Fruit fly (Drosophila melanogaster) whole organism, pupa: ENCODE data around the gene Cbp20.

Source experiments
- CG10348 ChIP-seq: fragments of 200-800 bp; sonication (Bioruptor generic); IDR thresholded peaks from 2 replicates; pipeline ENCODE4 v1.3.6; 2022; ENCODE audit warnings: missing biosample characterization, missing genetic modification characterization
- CG12605 ChIP-seq: fragments of 200-800 bp; sonication (Bioruptor generic); IDR thresholded peaks from 2 replicates; pipeline ENCODE4 v1.3.6; 2022; ENCODE audit warnings: missing biosample characterization, missing genetic modification characterization
- CG14655 ChIP-seq: fragments of 200-800 bp; sonication (Bioruptor generic); optimal IDR thresholded peaks from 3 replicates; lab custom pipeline; 2017; ENCODE audit warnings: mild to moderate bottlenecking, missing biosample characterization, missing genetic modification reagents, missing genetic modification characterization
- CG17806 ChIP-seq: fragments of 200-800 bp; sonication (Bioruptor generic); optimal IDR thresholded peaks from 2 replicates; lab custom pipeline; 2018; ENCODE audit warnings: missing biosample characterization, mild to moderate bottlenecking, missing genetic modification characterization, moderate library complexity
- CG34367 ChIP-seq: fragments of 200-800 bp; sonication (Bioruptor generic); optimal IDR thresholded peaks from 2 replicates; lab custom pipeline; 2018; ENCODE audit warnings: missing biosample characterization, mild to moderate bottlenecking, missing genetic modification characterization
- CG4496 ChIP-seq: fragments of 200-800 bp; sonication (Bioruptor generic); IDR thresholded peaks from 3 replicates; pipeline ENCODE4 v1.3.6; 2022; ENCODE audit warnings: missing biosample characterization, missing genetic modification characterization
- CG8301 ChIP-seq: fragments of 200-800 bp; sonication (Bioruptor generic); optimal IDR thresholded peaks from 2 replicates; lab custom pipeline; 2018; ENCODE audit warnings: missing biosample characterization, mild to moderate bottlenecking, missing genetic modification characterization
- CG9948 ChIP-seq: fragments of 200-800 bp; sonication (Bioruptor generic); optimal IDR thresholded peaks from 2 replicates; lab custom pipeline; 2018; ENCODE audit warnings: missing biosample characterization, mild to moderate bottlenecking, missing genetic modification characterization, moderate library complexity
- EcR ChIP-seq: fragments of 200-800 bp; sonication (Bioruptor generic); optimal IDR thresholded peaks from 3 replicates; lab custom pipeline; 2019; ENCODE audit warnings: missing biosample characterization, missing genetic modification characterization, mild to moderate bottlenecking, moderate library complexity, missing genetic modification reagents
- gl ChIP-seq: fragments of 200-800 bp; sonication (Bioruptor generic); optimal IDR thresholded peaks from 2 replicates; lab custom pipeline; 2018; ENCODE audit warnings: missing biosample characterization, mild to moderate bottlenecking, missing genetic modification characterization

DNA sequence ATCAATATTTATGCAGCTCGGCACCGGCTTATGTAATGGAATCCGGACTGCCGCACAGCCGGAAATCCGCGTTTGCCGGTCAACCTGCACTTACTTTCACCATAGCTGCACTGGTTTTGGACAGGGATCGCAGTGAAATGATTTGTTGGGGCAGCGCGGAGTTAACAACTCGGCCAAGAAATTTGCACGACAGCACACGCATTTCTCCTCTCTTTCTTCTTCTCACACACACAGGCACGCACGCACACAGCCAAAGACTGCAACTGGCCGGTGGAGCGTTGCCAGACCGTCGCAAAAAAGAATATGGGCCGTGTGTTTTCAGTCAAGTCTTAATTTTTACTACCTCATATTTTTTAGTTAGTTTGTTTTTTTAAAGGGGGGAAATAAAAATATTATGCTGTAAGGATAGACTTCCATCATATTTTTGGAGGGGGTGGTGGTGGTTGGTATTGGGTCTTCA is 1.8 kb downstream of the Cbp20 start:
- TF ChIP-seq CG8301 (tag; lab: Kevin White, UChicago) (no peak), EcR (GFP tag; lab: Kevin White, UChicago) (no peak), CG17806 (tag; lab: Kevin White, UChicago) (no peak), CG34367 (no peak), CG9948 (tag; lab: Kevin White, UChicago) (no peak), CG4496 (GFP tag; lab: Robert Waterston, UW) (0 out of 3 replicates have a peak, but pooled peaks have one; percentile 14), CG14655 (GFP tag; lab: Kevin White, UChicago) (no peak), CG12605 (no peak), gl (tag; lab: Kevin White, UChicago) (no peak), CG10348 (GFP tag; lab: Robert Waterston, UW) (no peak)
